Worm (Caenorhabditis elegans) whole organism, L4/young adult: ENCODE results near the gene trmt-10C.2.

Source experiments
- W03F9.2 ChIP-seq: fragments of 150-350 bp; optimal IDR thresholded peaks from 2 replicates; lab custom pipeline; 2014; ENCODE audit warnings: missing biosample characterization, missing genetic modification characterization
- him-1 ChIP-seq: sonication (generic microtip); optimal IDR thresholded peaks from 2 replicates; lab custom pipeline; 2016; ENCODE audit warnings: missing genotype, missing genetic modification reagents, missing genetic modification characterization, missing compliant biosample characterization

DNA sequence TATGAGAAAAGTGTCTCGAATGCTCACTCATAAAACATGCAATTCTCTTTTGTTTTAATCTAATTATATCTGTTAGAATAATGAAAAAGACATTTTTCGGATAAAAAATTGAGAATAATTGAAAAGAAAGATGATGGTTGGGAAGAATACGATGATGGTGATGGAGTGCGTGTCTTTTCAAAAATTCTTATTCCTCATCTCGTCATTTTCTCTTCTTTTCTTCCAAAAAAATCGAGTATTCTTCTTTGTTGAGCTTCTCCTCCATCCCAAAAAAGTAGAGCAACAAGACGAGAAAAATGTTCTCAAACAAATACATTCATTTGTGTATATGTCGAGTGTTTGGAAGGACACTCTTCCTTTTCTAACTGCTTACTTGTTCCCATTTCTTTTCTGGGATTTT, 48.5 kb upstream of the trmt-10C.2 start:
- TF ChIP-seq him-1 = no peak
- TF ChIP-seq W03F9.2 (tag; lab: Kevin White, UChicago) = no peak
